Fruit fly (Drosophila melanogaster) whole organism, embryonic: ENCODE results near the gene msopa.

Source experiments
- Bdp1 ChIP-seq: fragments of 200-800 bp; sonication (Bioruptor generic); optimal IDR thresholded peaks from 3 replicates; lab custom pipeline; 2016; ENCODE audit warnings: missing biosample characterization, missing genetic modification characterization
- CG10321 ChIP-seq: fragments of 200-800 bp; sonication (Bioruptor generic); IDR thresholded peaks from 2 replicates; pipeline ENCODE4 v1.3.6; 2022; ENCODE audit warnings: missing biosample characterization, missing genetic modification characterization
- CG10565 ChIP-seq: fragments of 200-800 bp; sonication (Bioruptor generic); optimal IDR thresholded peaks from 3 replicates; lab custom pipeline; 2016; ENCODE audit warnings: missing biosample characterization, mild to moderate bottlenecking, missing genetic modification characterization
- CG12155 ChIP-seq: fragments of 200-800 bp; sonication (Bioruptor generic); optimal IDR thresholded peaks from 3 replicates; lab custom pipeline; 2016; ENCODE audit warnings: missing biosample characterization, missing genetic modification characterization
- CG12219 ChIP-seq: fragments of 200-800 bp; sonication (Bioruptor generic); optimal IDR thresholded peaks from 3 replicates; lab custom pipeline; 2018; ENCODE audit warnings: missing biosample characterization, mild to moderate bottlenecking, missing genetic modification characterization
- CG12659 ChIP-seq: fragments of 200-800 bp; sonication (Bioruptor generic); optimal IDR thresholded peaks from 3 replicates; lab custom pipeline; 2017; ENCODE audit warnings: mild to moderate bottlenecking, missing biosample characterization, missing genetic modification reagents, missing genetic modification characterization
- CG13296 ChIP-seq: fragments of 200-800 bp; sonication (Bioruptor generic); optimal IDR thresholded peaks from 3 replicates; lab custom pipeline; 2018; ENCODE audit warnings: missing biosample characterization, mild to moderate bottlenecking, missing genetic modification characterization
- CG17359 ChIP-seq: fragments of 200-800 bp; sonication (Bioruptor generic); optimal IDR thresholded peaks from 3 replicates; lab custom pipeline; 2018; ENCODE audit warnings: missing biosample characterization, mild to moderate bottlenecking, missing genetic modification characterization, moderate library complexity
- CG17612 ChIP-seq: fragments of 200-800 bp; sonication (Bioruptor generic); IDR thresholded peaks from 2 replicates; pipeline ENCODE4 v1.3.6; 2022; ENCODE audit warnings: missing biosample characterization, missing genetic modification characterization
- CG1792 ChIP-seq: fragments of 200-800 bp; sonication (Bioruptor generic); optimal IDR thresholded peaks from 2 replicates; lab custom pipeline; 2016; ENCODE audit warnings: missing biosample characterization, missing genetic modification characterization
- CG1832 ChIP-seq: fragments of 200-800 bp; sonication (Bioruptor generic); optimal IDR thresholded peaks from 2 replicates; lab custom pipeline; 2017; ENCODE audit warnings: missing biosample characterization, mild to moderate bottlenecking, missing genetic modification characterization, inconsistent platforms
- CG18599 ChIP-seq: fragments of 200-800 bp; sonication (Bioruptor generic); optimal IDR thresholded peaks from 3 replicates; lab custom pipeline; 2017; ENCODE audit warnings: missing biosample characterization, missing genetic modification characterization, mild to moderate bottlenecking, moderate library complexity, missing genetic modification reagents
- CG2116 ChIP-seq: fragments of 200-800 bp; sonication (Bioruptor generic); optimal IDR thresholded peaks from 3 replicates; lab custom pipeline; 2018; ENCODE audit warnings: missing biosample characterization, mild to moderate bottlenecking, missing genetic modification characterization
- CG2678 ChIP-seq: fragments of 200-800 bp; sonication (Bioruptor generic); optimal IDR thresholded peaks from 3 replicates; lab custom pipeline; 2019; ENCODE audit warnings: missing biosample characterization, mild to moderate bottlenecking, missing genetic modification characterization, moderate library complexity
- CG3163 ChIP-seq: fragments of 200-800 bp; sonication (Bioruptor generic); optimal IDR thresholded peaks from 3 replicates; lab custom pipeline; 2016; ENCODE audit warnings: missing biosample characterization, missing genetic modification characterization
- CG4404 ChIP-seq: fragments of 200-800 bp; sonication (Bioruptor generic); IDR thresholded peaks from 2 replicates; pipeline ENCODE4 v1.3.6; 2022; ENCODE audit warnings: missing biosample characterization, missing genetic modification characterization
- CG5180 ChIP-seq: fragments of 200-800 bp; sonication (Bioruptor generic); optimal IDR thresholded peaks from 3 replicates; lab custom pipeline; 2017; ENCODE audit warnings: missing biosample characterization, missing genetic modification characterization, mild to moderate bottlenecking, moderate library complexity, missing genetic modification reagents
- CG8944 ChIP-seq: fragments of 200-800 bp; sonication (Bioruptor generic); optimal IDR thresholded peaks from 3 replicates; lab custom pipeline; 2016; ENCODE audit warnings: missing biosample characterization, missing genetic modification characterization
- CG9609 ChIP-seq: fragments of 200-800 bp; sonication (Bioruptor generic); optimal IDR thresholded peaks from 3 replicates; lab custom pipeline; 2016; ENCODE audit warnings: missing biosample characterization, missing genetic modification characterization
- Dll ChIP-seq: fragments of 200-800 bp; sonication (Bioruptor generic); IDR thresholded peaks from 4 replicates; pipeline ENCODE4 v1.3.6; 2022; ENCODE audit warnings: missing biosample characterization, missing genetic modification characterization; ENCODE audit not compliant: partially characterized antibody
- Doc2 ChIP-seq: fragments of 200-800 bp; sonication (Bioruptor generic); IDR thresholded peaks from 2 replicates; pipeline ENCODE4 v1.3.6; 2022; ENCODE audit warnings: missing biosample characterization, missing genetic modification characterization
- ERR ChIP-seq: fragments of 200-800 bp; sonication (Bioruptor generic); optimal IDR thresholded peaks from 2 replicates; lab custom pipeline; 2016; ENCODE audit warnings: missing biosample characterization, missing genetic modification characterization
- HLH4C ChIP-seq: fragments of 200-800 bp; sonication (Bioruptor generic); IDR thresholded peaks from 3 replicates; pipeline ENCODE4 v1.3.6; 2022; ENCODE audit warnings: missing biosample characterization, missing genetic modification characterization; ENCODE audit not compliant: partially characterized antibody
- Hsf ChIP-seq: fragments of 200-800 bp; sonication (Bioruptor generic); optimal IDR thresholded peaks from 3 replicates; lab custom pipeline; 2016; ENCODE audit warnings: missing biosample characterization, missing genetic modification characterization
- MTF-1 ChIP-seq: fragments of 200-800 bp; sonication (Bioruptor generic); optimal IDR thresholded peaks from 2 replicates; lab custom pipeline; 2018; ENCODE audit warnings: missing biosample characterization, mild to moderate bottlenecking, missing genetic modification characterization, borderline replicate concordance
- Mad ChIP-seq: fragments of 200-800 bp; sonication (Bioruptor generic); optimal IDR thresholded peaks from 2 replicates; lab custom pipeline; 2016; ENCODE audit warnings: missing biosample characterization, missing genetic modification characterization
- Max ChIP-seq: fragments of 200-800 bp; sonication (Bioruptor generic); optimal IDR thresholded peaks from 2 replicates; lab custom pipeline; 2016; ENCODE audit warnings: missing biosample characterization, mild to moderate bottlenecking, missing genetic modification characterization
- Med ChIP-seq: fragments of 200-800 bp; sonication (Bioruptor generic); peaks from one replicate; lab custom pipeline; 2016; ENCODE audit warnings: missing biosample characterization, missing genetic modification characterization, mild to moderate bottlenecking, inconsistent platforms, moderate library complexity
- Mes4 ChIP-seq: fragments of 200-800 bp; sonication (Bioruptor generic); optimal IDR thresholded peaks from 2 replicates; lab custom pipeline; 2016; ENCODE audit warnings: missing biosample characterization, missing genetic modification characterization
- Nf-YB ChIP-seq: fragments of 200-800 bp; sonication (Bioruptor generic); optimal IDR thresholded peaks from 3 replicates; lab custom pipeline; 2019; ENCODE audit warnings: missing biosample characterization, mild to moderate bottlenecking, missing genetic modification characterization, moderate library complexity
- Oaz ChIP-seq: fragments of 200-800 bp; sonication (Bioruptor generic); IDR thresholded peaks from 2 replicates; pipeline ENCODE4 v1.3.6; 2022; ENCODE audit warnings: missing biosample characterization, missing genetic modification characterization
- Rx ChIP-seq: fragments of 200-800 bp; sonication (Bioruptor generic); IDR thresholded peaks from 2 replicates; pipeline ENCODE4 v1.3.6; 2022; ENCODE audit warnings: missing biosample characterization, missing genetic modification characterization
- ab ChIP-seq: fragments of 200-800 bp; sonication (Bioruptor generic); optimal IDR thresholded peaks from 2 replicates; lab custom pipeline; 2016; ENCODE audit warnings: missing biosample characterization, missing genetic modification characterization
- abd-A ChIP-seq: fragments of 200-800 bp; sonication (Bioruptor generic); optimal IDR thresholded peaks from 3 replicates; lab custom pipeline; 2019; ENCODE audit warnings: missing biosample characterization, mild to moderate bottlenecking, missing genetic modification characterization, moderate library complexity
- bsh ChIP-seq, 2 experiments: fragments of 200-800 bp; sonication (Bioruptor generic); optimal IDR thresholded peaks; 2 replicates each; lab custom pipeline; 2017 to 2018; ENCODE audit warnings: mild to moderate bottlenecking in 2 of 2, missing biosample characterization in 2 of 2, missing genetic modification characterization in 2 of 2, moderate library complexity in 1 of 2
- croc ChIP-seq: fragments of 200-800 bp; sonication (Bioruptor generic); conservative IDR thresholded peaks from 3 replicates; pipeline ENCODE4 v1.3.6; 2022; ENCODE audit warnings: missing biosample characterization, missing genetic modification characterization
- emc ChIP-seq: fragments of 200-800 bp; sonication (Bioruptor generic); optimal IDR thresholded peaks from 2 replicates; lab custom pipeline; 2016; ENCODE audit warnings: missing biosample characterization, missing genetic modification characterization
- ems ChIP-seq: fragments of 200-800 bp; sonication (Bioruptor generic); optimal IDR thresholded peaks from 3 replicates; lab custom pipeline; 2016; ENCODE audit warnings: missing biosample characterization, missing genetic modification characterization
- gt ChIP-seq: fragments of 200-800 bp; sonication (Bioruptor generic); IDR thresholded peaks from 2 replicates; pipeline ENCODE4 v1.3.6; 2022; ENCODE audit warnings: missing biosample characterization, missing genetic modification characterization
- ham ChIP-seq: fragments of 200-800 bp; sonication (Bioruptor generic); IDR thresholded peaks from 2 replicates; pipeline ENCODE4 v1.3.6; 2022; ENCODE audit warnings: missing biosample characterization, missing genetic modification characterization
- insv ChIP-seq, 2 experiments: fragments of 200-800 bp; sonication (Bioruptor generic); optimal IDR thresholded peaks; 3 replicates each; lab custom pipeline; 2016 to 2018; ENCODE audit warnings: missing biosample characterization in 2 of 2, missing genetic modification characterization in 2 of 2
- mld ChIP-seq: fragments of 200-800 bp; sonication (Bioruptor generic); IDR thresholded peaks from 3 replicates; pipeline ENCODE4 v1.3.6; 2022; ENCODE audit warnings: missing biosample characterization, missing genetic modification characterization; ENCODE audit not compliant: partially characterized antibody
- oc ChIP-seq: fragments of 200-800 bp; sonication (Bioruptor generic); optimal IDR thresholded peaks from 2 replicates; lab custom pipeline; 2018; ENCODE audit warnings: missing biosample characterization, mild to moderate bottlenecking, missing genetic modification characterization, moderate library complexity
- peb ChIP-seq: fragments of 200-800 bp; sonication (Bioruptor generic); IDR thresholded peaks from 2 replicates; pipeline ENCODE4 v1.3.6; 2022; ENCODE audit warnings: missing biosample characterization, missing genetic modification characterization
- pzg ChIP-seq: fragments of 200-800 bp; sonication (Bioruptor generic); optimal IDR thresholded peaks from 3 replicates; lab custom pipeline; 2018; ENCODE audit warnings: missing biosample characterization, mild to moderate bottlenecking, missing genetic modification characterization, moderate library complexity
- scrt ChIP-seq: fragments of 200-800 bp; sonication (Bioruptor generic); optimal IDR thresholded peaks from 2 replicates; lab custom pipeline; 2018; ENCODE audit warnings: missing biosample characterization, mild to moderate bottlenecking, missing genetic modification characterization, moderate library complexity
- tna ChIP-seq: fragments of 200-800 bp; sonication (Bioruptor generic); IDR thresholded peaks from 2 replicates; pipeline ENCODE4 v1.3.6; 2022; ENCODE audit warnings: missing biosample characterization, missing genetic modification characterization; ENCODE audit not compliant: partially characterized antibody
- vvl ChIP-seq: fragments of 200-800 bp; sonication (Bioruptor generic); IDR thresholded peaks from 2 replicates; pipeline ENCODE4 v1.3.6; 2022; ENCODE audit warnings: missing biosample characterization, missing genetic modification characterization

Gene msopa

dm6 chr3L:22075706-22076398, 6.7 kb upstream of the msopa start, which contains the start of the genes CG7130 and RpLP0 (continued):
- TF ChIP-seq ham (GFP tag; lab: Robert Waterston, UW) (peak; percentile 62; the same call in 1 of the 2 replicates), Rx (peak; percentile 87), croc (GFP tag; lab: Robert Waterston, UW) (peak; percentile 72), CG10321 (peak; percentile 40; the same call in 1 of the 2 replicates), abd-A (peak; percentile 66), ERR (GFP tag; lab: Kevin White, UChicago) (peak; percentile 81), scrt (GFP tag; lab: Kevin White, UChicago) (peak; percentile 87), oc (tag; lab: Kevin White, UChicago) (peak; percentile 67), CG2116 (GFP tag; lab: Kevin White, UChicago) (peak; percentile 91), peb (GFP tag; lab: Robert Waterston, UW) (peak; percentile 51; the same call in 1 of the 2 replicates), ab (no peak), CG12659 (GFP tag; lab: Kevin White, UChicago) (peak; percentile 97), Oaz (GFP tag; lab: Robert Waterston, UW) (peak; percentile 65), HLH4C (GFP tag; lab: Robert Waterston, UW) (peak; percentile 55; the same call in 1 of the 3 replicates), CG9609 (peak; percentile 88), emc (GFP tag; lab: Kevin White, UChicago) (peak; percentile 90), gt (GFP tag; lab: Robert Waterston, UW) (0 out of 2 replicates have a peak, but pooled peaks have one; percentile 35), insv (GFP tag; optimal IDR thresholded peaks at IDR 0.05; lab: Kevin White, UChicago) (peak in 1 of 2 experiments; percentile 77), ems (GFP tag; lab: Kevin White, UChicago) (peak; percentile 72), Doc2 (GFP tag; lab: Robert Waterston, UW) (peak; percentile 64), Bdp1 (GFP tag; lab: Kevin White, UChicago) (peak; percentile 87), mld (GFP tag; lab: Robert Waterston, UW) (no peak), CG12219 (GFP tag; lab: Kevin White, UChicago) (peak; percentile 90), CG5180 (GFP tag; lab: Kevin White, UChicago) (peak; percentile 77), CG12155 (GFP tag; lab: Kevin White, UChicago) (peak; percentile 75), Dll (GFP tag; lab: Robert Waterston, UW) (peak; percentile 71; the same call in 3 of the 4 replicates), Nf-YB (GFP tag; lab: Kevin White, UChicago) (peak; percentile 80), CG13296 (GFP tag; lab: Kevin White, UChicago) (peak; percentile 95), CG1832 (GFP tag; lab: Kevin White, UChicago) (no peak), CG2678 (tag; lab: Kevin White, UChicago) (peak; percentile 85), MTF-1 (GFP tag; lab: Kevin White, UChicago) (peak; percentile 98), Mad (peak; percentile 94), CG3163 (GFP tag; lab: Kevin White, UChicago) (peak; percentile 82), Max (GFP tag; lab: Kevin White, UChicago) (peak; percentile 90), CG17612 (GFP tag; lab: Robert Waterston, UW) (peak; percentile 60), CG10565 (GFP tag; lab: Kevin White, UChicago) (peak; percentile 89), tna (GFP tag; lab: Robert Waterston, UW) (no peak), Hsf (GFP tag; lab: Kevin White, UChicago) (peak; percentile 92), CG18599 (GFP tag; lab: Kevin White, UChicago) (peak; percentile 93), bsh (GFP tag; optimal IDR thresholded peaks at IDR 0.05; lab: Kevin White, UChicago) (peak; percentile 39 to 84), CG4404 (GFP tag; lab: Robert Waterston, UW) (0 out of 2 replicates have a peak, but pooled peaks have one; percentile 26), CG1792 (GFP tag; lab: Kevin White, UChicago) (peak; percentile 88), pzg (GFP tag; lab: Kevin White, UChicago) (peak; percentile 93), CG8944 (GFP tag; lab: Kevin White, UChicago) (peak; percentile 87), Med (GFP tag; lab: Kevin White, UChicago) (peak; percentile 99), Mes4 (GFP tag; lab: Kevin White, UChicago) (peak; percentile 99), CG17359 (tag; lab: Kevin White, UChicago) (peak; percentile 87), vvl (GFP tag; lab: Robert Waterston, UW) (peak; percentile 93)
